Fruit fly (Drosophila melanogaster) whole organism, prepupa: ENCODE data around the gene CG32022.

ENCODE experiments used
- Blimp-1 ChIP-seq: fragments of 200-800 bp; sonication (Bioruptor generic); optimal IDR thresholded peaks from 3 replicates; lab custom pipeline; 2017; ENCODE audit warnings: missing biosample characterization, missing genetic modification characterization, mild to moderate bottlenecking, moderate library complexity, missing genetic modification reagents
- CG10631 ChIP-seq: fragments of 200-800 bp; sonication (Bioruptor generic); optimal IDR thresholded peaks from 2 replicates; lab custom pipeline; 2016; ENCODE audit warnings: missing biosample characterization, missing genetic modification characterization
- CG10669 ChIP-seq: fragments of 200-800 bp; sonication (Bioruptor generic); optimal IDR thresholded peaks from 3 replicates; lab custom pipeline; 2018; ENCODE audit warnings: missing biosample characterization, mild to moderate bottlenecking, missing genetic modification characterization, moderate library complexity
- CG11294 ChIP-seq: fragments of 200-800 bp; sonication (Bioruptor generic); IDR thresholded peaks from 2 replicates; pipeline ENCODE4 v1.3.6; 2022; ENCODE audit warnings: missing biosample characterization, missing genetic modification characterization
- CG11762 ChIP-seq: fragments of 200-800 bp; sonication (Bioruptor generic); optimal IDR thresholded peaks from 3 replicates; lab custom pipeline; 2016; ENCODE audit warnings: missing biosample characterization, missing genetic modification characterization; ENCODE audit not compliant: insufficient read depth
- CG11902 ChIP-seq: fragments of 200-800 bp; sonication (Bioruptor generic); optimal IDR thresholded peaks from 3 replicates; lab custom pipeline; 2016; ENCODE audit warnings: missing biosample characterization, missing genetic modification characterization
- CG15336 ChIP-seq: fragments of 200-800 bp; sonication (Bioruptor generic); IDR thresholded peaks from 2 replicates; pipeline ENCODE4 v1.3.6; 2022; ENCODE audit warnings: missing biosample characterization, missing genetic modification characterization
- CG1621 ChIP-seq: fragments of 200-800 bp; sonication (Bioruptor generic); optimal IDR thresholded peaks from 3 replicates; lab custom pipeline; 2018; ENCODE audit warnings: missing biosample characterization, mild to moderate bottlenecking, missing genetic modification characterization
- CG16779 ChIP-seq: fragments of 200-800 bp; sonication (Bioruptor generic); optimal IDR thresholded peaks from 3 replicates; lab custom pipeline; 2017; ENCODE audit warnings: missing biosample characterization, mild to moderate bottlenecking, missing genetic modification characterization
- CG3032 ChIP-seq: fragments of 200-800 bp; optimal IDR thresholded peaks from 2 replicates; lab custom pipeline; 2019; ENCODE audit warnings: missing biosample characterization, mild to moderate bottlenecking, missing genetic modification characterization, moderate library complexity
- CG31627 ChIP-seq: fragments of 200-800 bp; sonication (Bioruptor generic); optimal IDR thresholded peaks from 3 replicates; lab custom pipeline; 2016; ENCODE audit warnings: missing biosample characterization, missing genetic modification characterization
- CG32006 ChIP-seq: fragments of 200-800 bp; sonication (Bioruptor generic); optimal IDR thresholded peaks from 3 replicates; lab custom pipeline; 2017; ENCODE audit warnings: missing biosample characterization, mild to moderate bottlenecking, missing genetic modification characterization
- CG34406 ChIP-seq: fragments of 200-800 bp; sonication (Bioruptor generic); optimal IDR thresholded peaks from 3 replicates; lab custom pipeline; 2016; ENCODE audit warnings: missing biosample characterization, missing genetic modification characterization
- CG3919 ChIP-seq: fragments of 200-800 bp; sonication (Bioruptor generic); optimal IDR thresholded peaks from 3 replicates; lab custom pipeline; 2016; ENCODE audit warnings: missing biosample characterization, missing genetic modification characterization
- CG4318 ChIP-seq: fragments of 200-800 bp; sonication (Bioruptor generic); optimal IDR thresholded peaks from 3 replicates; lab custom pipeline; 2017; ENCODE audit warnings: missing biosample characterization, mild to moderate bottlenecking, missing genetic modification characterization
- CG6808 ChIP-seq: fragments of 200-800 bp; sonication (Bioruptor generic); optimal IDR thresholded peaks from 3 replicates; lab custom pipeline; 2017; ENCODE audit warnings: missing biosample characterization, missing genetic modification characterization, mild to moderate bottlenecking, moderate library complexity, missing genetic modification reagents
- CG6854 ChIP-seq: fragments of 200-800 bp; sonication (Bioruptor generic); optimal IDR thresholded peaks from 2 replicates; lab custom pipeline; 2017; ENCODE audit warnings: missing biosample characterization, mild to moderate bottlenecking, missing genetic modification characterization
- CG8119 ChIP-seq: fragments of 200-800 bp; sonication (Bioruptor generic); IDR thresholded peaks from 3 replicates; pipeline ENCODE4 v1.3.6; 2022; ENCODE audit warnings: missing biosample characterization, missing genetic modification characterization
- CG8319 ChIP-seq: fragments of 200-800 bp; sonication (Bioruptor generic); optimal IDR thresholded peaks from 3 replicates; lab custom pipeline; 2016; ENCODE audit warnings: missing biosample characterization, missing genetic modification characterization
- CG8632 ChIP-seq: fragments of 200-800 bp; sonication (Bioruptor generic); optimal IDR thresholded peaks from 3 replicates; lab custom pipeline; 2016; ENCODE audit warnings: missing biosample characterization, missing genetic modification characterization
- CG9139 ChIP-seq: fragments of 200-800 bp; sonication (Bioruptor generic); optimal IDR thresholded peaks from 3 replicates; lab custom pipeline; 2017; ENCODE audit warnings: missing biosample characterization, mild to moderate bottlenecking, missing genetic modification characterization
- Eip78C ChIP-seq: fragments of 200-800 bp; sonication (Bioruptor generic); peaks from one replicate; lab custom pipeline; 2016; ENCODE audit warnings: missing biosample characterization, missing genetic modification characterization
- Eip93F ChIP-seq: fragments of 200-800 bp; sonication (Bioruptor generic); optimal IDR thresholded peaks from 2 replicates; lab custom pipeline; 2016; ENCODE audit warnings: missing biosample characterization, mild to moderate bottlenecking, missing genetic modification characterization
- Ets21C ChIP-seq: fragments of 200-800 bp; sonication (Bioruptor generic); optimal IDR thresholded peaks from 3 replicates; lab custom pipeline; 2016; ENCODE audit warnings: missing biosample characterization, missing genetic modification characterization
- Ets96B ChIP-seq: fragments of 200-800 bp; optimal IDR thresholded peaks from 2 replicates; lab custom pipeline; 2019; ENCODE audit warnings: missing biosample characterization, mild to moderate bottlenecking, missing genetic modification characterization, moderate library complexity
- Gug ChIP-seq: fragments of 200-800 bp; sonication (Bioruptor generic); IDR thresholded peaks from 2 replicates; pipeline ENCODE4 v1.3.6; 2022; ENCODE audit warnings: missing biosample characterization, missing genetic modification characterization
- Hr38 ChIP-seq: sonication (Bioruptor generic); optimal IDR thresholded peaks from 2 replicates; lab custom pipeline; 2016; ENCODE audit warnings: missing biosample characterization, missing genetic modification characterization
- Hr4 ChIP-seq: fragments of 200-800 bp; sonication (Bioruptor generic); optimal IDR thresholded peaks from 3 replicates; lab custom pipeline; 2016; ENCODE audit warnings: missing biosample characterization, missing genetic modification characterization
- Lpt ChIP-seq: fragments of 200-800 bp; sonication (Bioruptor generic); optimal IDR thresholded peaks from 3 replicates; lab custom pipeline; 2016; ENCODE audit warnings: missing biosample characterization, missing genetic modification characterization
- OdsH ChIP-seq: fragments of 200-800 bp; sonication (Bioruptor generic); optimal IDR thresholded peaks from 3 replicates; lab custom pipeline; 2016; ENCODE audit warnings: missing biosample characterization, missing genetic modification characterization
- Smox ChIP-seq: fragments of 200-800 bp; sonication (Bioruptor generic); optimal IDR thresholded peaks from 3 replicates; lab custom pipeline; 2016; ENCODE audit warnings: missing biosample characterization, missing genetic modification characterization
- Sox102F ChIP-seq: fragments of 200-800 bp; sonication (Bioruptor generic); optimal IDR thresholded peaks from 2 replicates; lab custom pipeline; 2016; ENCODE audit warnings: missing biosample characterization, mild to moderate bottlenecking, missing genetic modification characterization
- Sox14 ChIP-seq: fragments of 200-800 bp; sonication (Bioruptor generic); optimal IDR thresholded peaks from 3 replicates; lab custom pipeline; 2016; ENCODE audit warnings: missing biosample characterization, missing genetic modification characterization
- Sox15 ChIP-seq: fragments of 200-800 bp; sonication (Bioruptor generic); optimal IDR thresholded peaks from 3 replicates; lab custom pipeline; 2016; ENCODE audit warnings: missing biosample characterization, missing genetic modification characterization
- achi ChIP-seq: fragments of 200-800 bp; sonication (Bioruptor generic); optimal IDR thresholded peaks from 3 replicates; lab custom pipeline; 2016; ENCODE audit warnings: missing biosample characterization, missing genetic modification characterization
- acj6 ChIP-seq: fragments of 200-800 bp; sonication (Bioruptor generic); optimal IDR thresholded peaks from 3 replicates; lab custom pipeline; 2016; ENCODE audit warnings: missing biosample characterization, missing genetic modification characterization
- cyc ChIP-seq: fragments of 200-800 bp; sonication (Bioruptor generic); optimal IDR thresholded peaks from 3 replicates; lab custom pipeline; 2016; ENCODE audit warnings: missing biosample characterization, missing genetic modification characterization
- dac ChIP-seq: fragments of 200-800 bp; sonication (Bioruptor generic); optimal IDR thresholded peaks from 2 replicates; lab custom pipeline; 2017; ENCODE audit warnings: missing biosample characterization, mild to moderate bottlenecking, missing genetic modification characterization
- eg ChIP-seq: fragments of 200-800 bp; sonication (Bioruptor generic); IDR thresholded peaks from 3 replicates; pipeline ENCODE4 v1.3.6; 2022; ENCODE audit warnings: missing biosample characterization, missing genetic modification characterization
- esn ChIP-seq: fragments of 200-800 bp; sonication (Bioruptor generic); optimal IDR thresholded peaks from 2 replicates; lab custom pipeline; 2016; ENCODE audit warnings: missing biosample characterization, mild to moderate bottlenecking, missing genetic modification characterization, moderate library complexity
- fd59A ChIP-seq: fragments of 200-800 bp; sonication (Bioruptor generic); optimal IDR thresholded peaks from 2 replicates; lab custom pipeline; 2017; ENCODE audit warnings: missing biosample characterization, mild to moderate bottlenecking, missing genetic modification characterization, missing genetic modification reagents
- fkh ChIP-seq: fragments of 200-800 bp; sonication (Bioruptor generic); optimal IDR thresholded peaks from 3 replicates; lab custom pipeline; 2017; ENCODE audit warnings: missing biosample characterization, mild to moderate bottlenecking, missing genetic modification characterization, moderate library complexity
- lz ChIP-seq: fragments of 200-800 bp; sonication (Bioruptor generic); optimal IDR thresholded peaks from 3 replicates; lab custom pipeline; 2016; ENCODE audit warnings: missing biosample characterization, missing genetic modification characterization
- net ChIP-seq: fragments of 200-800 bp; sonication (Bioruptor generic); optimal IDR thresholded peaks from 3 replicates; lab custom pipeline; 2016; ENCODE audit warnings: missing biosample characterization, missing genetic modification characterization
- pdm3 ChIP-seq: fragments of 200-800 bp; sonication (Bioruptor generic); optimal IDR thresholded peaks from 3 replicates; lab custom pipeline; 2016; ENCODE audit warnings: missing biosample characterization, missing genetic modification characterization
- salr ChIP-seq, 2 experiments: fragments of 200-800 bp; sonication (Bioruptor generic); optimal IDR thresholded peaks; 3 replicates each; lab custom pipeline; 2016 to 2018; ENCODE audit warnings: missing biosample characterization in 2 of 2, missing genetic modification characterization in 2 of 2, mild to moderate bottlenecking in 1 of 2
- ss ChIP-seq, 2 experiments: fragments of 200-800 bp; sonication (Bioruptor generic); optimal IDR thresholded peaks; 2 replicates in 1 of 2; 3 replicates in 1 of 2; lab custom pipeline; 2017 to 2018; ENCODE audit warnings: mild to moderate bottlenecking in 2 of 2, missing biosample characterization in 2 of 2, missing genetic modification characterization in 2 of 2, moderate library complexity in 1 of 2

Gene CG32022

dm6 chr3L:8767876-8768275, 46.8 kb upstream of the CG32022 start (continued):
- TF ChIP-seq ss (GFP tag; optimal IDR thresholded peaks at IDR 0.05; lab: Kevin White, UChicago) = peak; percentile 35 to 71
- peak; percentile 66 for TF ChIP-seq lz
- peak; percentile 41 for TF ChIP-seq Lpt (GFP tag; lab: Kevin White, UChicago)
- TF ChIP-seq CG10631 (GFP tag; lab: Kevin White, UChicago) = peak; percentile 66
- peak; percentile 61 for TF ChIP-seq CG4318 (GFP tag; lab: Kevin White, UChicago)
- TF ChIP-seq CG11902 (GFP tag; lab: Kevin White, UChicago) = peak; percentile 63
- TF ChIP-seq Sox15 (GFP tag; lab: Kevin White, UChicago) = peak; percentile 73
- peak; percentile 69 for TF ChIP-seq CG10669 (GFP tag; lab: Kevin White, UChicago)
- TF ChIP-seq Hr38 (GFP tag; lab: Kevin White, UChicago) = no peak
- peak; percentile 57 for TF ChIP-seq achi (GFP tag; lab: Kevin White, UChicago)
- TF ChIP-seq Eip93F (GFP tag; lab: Kevin White, UChicago) = no peak
- peak; percentile 70 for TF ChIP-seq esn (GFP tag; lab: Kevin White, UChicago)
- peak; percentile 72 for TF ChIP-seq CG31627
- TF ChIP-seq CG9139 (GFP tag; lab: Kevin White, UChicago) = peak; percentile 30
- peak; percentile 48 for TF ChIP-seq CG8319
- TF ChIP-seq CG8632 (GFP tag; lab: Kevin White, UChicago) = peak; percentile 59
- TF ChIP-seq, all 60 proteins: peak for 55

- TF ChIP-seq Eip93F (GFP tag; lab: Kevin White, UChicago) = peak; percentile 90
- peak; percentile 95 for TF ChIP-seq CG4318 (GFP tag; lab: Kevin White, UChicago)
- TF ChIP-seq CG1621 (tag; lab: Kevin White, UChicago) = peak; percentile 98
- peak; percentile 99 for TF ChIP-seq CG3032 (tag; lab: Kevin White, UChicago)
- peak; percentile 99 for TF ChIP-seq Smox
- peak; percentile 80 for TF ChIP-seq CG9139 (GFP tag; lab: Kevin White, UChicago)
- peak; percentile 98 for TF ChIP-seq CG34406
- peak; percentile 88 for TF ChIP-seq CG16779 (tag; lab: Kevin White, UChicago)
- peak; percentile 96 for TF ChIP-seq eg
- TF ChIP-seq net = peak; percentile 97
- TF ChIP-seq esn (GFP tag; lab: Kevin White, UChicago) = peak; percentile 99
- TF ChIP-seq CG8319 = peak; percentile 94
- peak; percentile 98 for TF ChIP-seq Ets21C
- peak; percentile 99 for TF ChIP-seq cyc
- TF ChIP-seq acj6 (GFP tag; lab: Kevin White, UChicago) = peak; percentile 99
- TF ChIP-seq Blimp-1 = peak; percentile 94
- TF ChIP-seq OdsH (GFP tag; lab: Kevin White, UChicago) = peak; percentile 99
- peak; percentile 99 for TF ChIP-seq fd59A (GFP tag; lab: Kevin White, UChicago)
- TF ChIP-seq CG31627 = peak; percentile 99
- TF ChIP-seq salr (GFP tag; optimal IDR thresholded peaks at IDR 0.05; lab: Kevin White, UChicago) = peak; percentile 97 to 99
- peak; percentile 99 for TF ChIP-seq Sox14 (GFP tag; lab: Kevin White, UChicago)
- peak; percentile 94 for TF ChIP-seq CG3919 (GFP tag; lab: Kevin White, UChicago)
- TF ChIP-seq pdm3 (GFP tag; lab: Kevin White, UChicago) = peak; percentile 97
- peak; percentile 98 for TF ChIP-seq CG8632 (GFP tag; lab: Kevin White, UChicago)
- peak; percentile 95 for TF ChIP-seq CG11294
- peak; percentile 97 for TF ChIP-seq CG11762 (GFP tag; lab: Kevin White, UChicago)
- peak; percentile 98 for TF ChIP-seq CG6808 (GFP tag; lab: Kevin White, UChicago)
- TF ChIP-seq Hr38 (GFP tag; lab: Kevin White, UChicago) = peak; percentile 39
- TF ChIP-seq Sox102F (GFP tag; lab: Kevin White, UChicago) = peak; percentile 98
- peak; percentile 87 for TF ChIP-seq Lpt (GFP tag; lab: Kevin White, UChicago)
- peak; percentile 97 for TF ChIP-seq CG32006 (GFP tag; lab: Kevin White, UChicago)
- peak; percentile 95 for TF ChIP-seq Ets96B
- TF ChIP-seq CG10631 (GFP tag; lab: Kevin White, UChicago) = peak; percentile 98
- peak; percentile 98 for TF ChIP-seq CG11902 (GFP tag; lab: Kevin White, UChicago)
- TF ChIP-seq Eip78C (GFP tag; lab: Kevin White, UChicago) = peak; percentile 99
- peak; percentile 72 for TF ChIP-seq fkh (GFP tag; lab: Kevin White, UChicago)
- TF ChIP-seq Hr4 (GFP tag; lab: Kevin White, UChicago) = peak; percentile 97
- TF ChIP-seq dac (GFP tag; lab: Kevin White, UChicago) = peak; percentile 96
- peak; percentile 94 for TF ChIP-seq CG15336 (GFP tag; lab: Robert Waterston, UW)
- TF ChIP-seq Gug (GFP tag; lab: Robert Waterston, UW) = peak; percentile 97
- peak; percentile 96 for TF ChIP-seq CG6854 (GFP tag; lab: Kevin White, UChicago)
- TF ChIP-seq CG8119 = peak; percentile 95
These were observed 45.0 kb upstream of the CG32022 start for dm6 chr3L:8765969-8766538.
